Fruit fly (Drosophila melanogaster) whole organism, prepupa: ENCODE measurements around the gene Fancd2.

ENCODE experiments used
- CG10669 ChIP-seq: fragments of 200-800 bp; sonication (Bioruptor generic); optimal IDR thresholded peaks from 3 replicates; lab custom pipeline; 2018; ENCODE audit warnings: missing biosample characterization, mild to moderate bottlenecking, missing genetic modification characterization, moderate library complexity
- CG34406 ChIP-seq: fragments of 200-800 bp; sonication (Bioruptor generic); optimal IDR thresholded peaks from 3 replicates; lab custom pipeline; 2016; ENCODE audit warnings: missing biosample characterization, missing genetic modification characterization
- CG6792 ChIP-seq: fragments of 200-800 bp; sonication (Bioruptor generic); optimal IDR thresholded peaks from 3 replicates; lab custom pipeline; 2016; ENCODE audit warnings: missing biosample characterization, missing genetic modification characterization
- CG8119 ChIP-seq: fragments of 200-800 bp; sonication (Bioruptor generic); IDR thresholded peaks from 3 replicates; pipeline ENCODE4 v1.3.6; 2022; ENCODE audit warnings: missing biosample characterization, missing genetic modification characterization
- Hr38 ChIP-seq: sonication (Bioruptor generic); optimal IDR thresholded peaks from 2 replicates; lab custom pipeline; 2016; ENCODE audit warnings: missing biosample characterization, missing genetic modification characterization
- dac ChIP-seq: fragments of 200-800 bp; sonication (Bioruptor generic); optimal IDR thresholded peaks from 2 replicates; lab custom pipeline; 2017; ENCODE audit warnings: missing biosample characterization, mild to moderate bottlenecking, missing genetic modification characterization
- esn ChIP-seq: fragments of 200-800 bp; sonication (Bioruptor generic); optimal IDR thresholded peaks from 2 replicates; lab custom pipeline; 2016; ENCODE audit warnings: missing biosample characterization, mild to moderate bottlenecking, missing genetic modification characterization, moderate library complexity
- fd59A ChIP-seq: fragments of 200-800 bp; sonication (Bioruptor generic); optimal IDR thresholded peaks from 2 replicates; lab custom pipeline; 2017; ENCODE audit warnings: missing biosample characterization, mild to moderate bottlenecking, missing genetic modification characterization, missing genetic modification reagents
- lz ChIP-seq: fragments of 200-800 bp; sonication (Bioruptor generic); optimal IDR thresholded peaks from 3 replicates; lab custom pipeline; 2016; ENCODE audit warnings: missing biosample characterization, missing genetic modification characterization
- svp ChIP-seq: fragments of 200-800 bp; sonication (Bioruptor generic); peaks from one replicate; lab custom pipeline; 2016; ENCODE audit warnings: missing biosample characterization, missing genetic modification characterization

- peak; percentile 85 for TF ChIP-seq esn
- TF ChIP-seq CG10669 (GFP tag; lab: Kevin White, UChicago) = peak; percentile 59
- TF ChIP-seq CG6792 (GFP tag; lab: Kevin White, UChicago) = peak; percentile 65
- peak; percentile 63 for TF ChIP-seq lz (GFP tag; lab: Kevin White, UChicago)
- TF ChIP-seq svp (GFP tag; lab: Kevin White, UChicago) = peak; percentile 79
- no peak for TF ChIP-seq Hr38 (GFP tag; lab: Kevin White, UChicago)
- peak; percentile 58 for TF ChIP-seq CG8119 (GFP tag; lab: Robert Waterston, UW)
- TF ChIP-seq fd59A (GFP tag; lab: Kevin White, UChicago) = peak; percentile 30
- peak; percentile 69 for TF ChIP-seq CG34406
- TF ChIP-seq dac (GFP tag; lab: Kevin White, UChicago) = no peak
Observed at dm6 chr3R:20764058-20764457, 51.9 kb downstream of the Fancd2 start.
